Fruit fly (Drosophila melanogaster): ENCODE data around the gene CG11986.

DNA sequence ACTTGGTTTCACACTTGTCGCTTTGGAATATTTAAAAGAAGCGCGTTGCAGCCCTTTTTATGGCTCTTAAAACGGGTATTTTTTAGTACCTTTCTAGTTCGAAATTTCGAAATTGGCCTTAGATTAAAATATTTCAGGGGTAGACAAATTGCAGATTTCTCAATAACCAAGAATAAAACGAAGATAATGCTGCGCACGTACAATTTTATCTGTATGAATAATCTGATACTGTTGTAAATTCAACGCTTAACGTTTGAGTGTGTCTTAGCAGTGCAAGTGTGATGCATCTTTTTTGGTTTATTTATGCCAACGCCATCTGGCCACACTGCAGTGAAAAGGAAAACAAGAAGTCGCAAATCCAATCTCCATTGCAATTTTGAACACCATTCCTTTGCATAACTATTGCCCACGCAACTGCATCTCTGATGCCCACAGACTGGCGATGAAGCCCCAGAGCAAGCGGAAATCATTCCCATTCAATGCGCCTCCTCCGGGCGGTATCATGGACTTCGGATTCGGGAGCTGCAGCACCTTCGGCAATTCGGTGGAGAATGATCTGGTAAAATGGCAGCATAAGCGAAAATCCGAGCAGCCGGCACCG, 35.4 kb downstream of the CG11986 start, which contains the start of gene Nmdmc:
- no peak for TF ChIP-seq psq (optimal IDR thresholded peaks at IDR 0.05)
- no peak for TF ChIP-seq ttk (optimal IDR thresholded peaks at IDR 0.05)
- no peak for TF ChIP-seq h (optimal IDR thresholded peaks at IDR 0.05)
- no peak for TF ChIP-seq insv (optimal IDR thresholded peaks at IDR 0.05)
- no peak for TF ChIP-seq Myc (optimal IDR thresholded peaks at IDR 0.05)
- TF ChIP-seq Sin3A (optimal IDR thresholded peaks at IDR 0.05), result no peak
